Worm (Caenorhabditis elegans): ENCODE results near the gene col-90.

col-90 gene

DNA sequence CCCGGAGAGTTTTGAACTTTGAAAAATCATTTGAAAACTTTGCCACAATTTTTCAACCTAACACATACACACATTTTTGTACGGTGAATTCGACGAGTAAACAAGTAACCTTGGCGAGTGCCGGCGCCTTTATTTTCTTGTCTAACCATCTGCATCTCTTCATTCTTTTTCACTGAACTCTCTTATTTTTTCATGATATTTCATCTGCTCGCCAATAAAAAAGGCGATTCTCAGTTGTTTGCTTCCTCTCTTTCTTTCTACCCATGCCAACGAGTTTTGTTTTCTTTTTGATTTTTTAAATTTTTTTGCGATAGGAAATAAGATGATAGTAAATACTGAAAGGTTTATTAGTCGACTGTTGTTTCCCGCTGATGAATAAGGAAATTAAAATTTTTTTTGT lies 30.1 kb downstream of the col-90 start:
- TF ChIP-seq K02D7.2 (tag; optimal IDR thresholded peaks at IDR 0.05), result no peak
- no peak for TF ChIP-seq fkh-10 (GFP tag; optimal IDR thresholded peaks at IDR 0.05)
- no peak for TF ChIP-seq pat-9 (tag; optimal IDR thresholded peaks at IDR 0.05)

ce11 chrIII:7979659-7980058 lies 31.0 kb downstream of the col-90 start, which contains the start of gene clp-1:
Gene clp-1 (plus strand): TSS chrIII:7979959.
- TF ChIP-seq nhr-11 (tag; optimal IDR thresholded peaks at IDR 0.05), result no peak
- no peak for TF ChIP-seq hlh-13 (GFP tag; optimal IDR thresholded peaks at IDR 0.05)
- no peak for TF ChIP-seq ceh-14 (tag; optimal IDR thresholded peaks at IDR 0.05)
- no peak for TF ChIP-seq C08G9.2 (tag; optimal IDR thresholded peaks at IDR 0.05)

DNA sequence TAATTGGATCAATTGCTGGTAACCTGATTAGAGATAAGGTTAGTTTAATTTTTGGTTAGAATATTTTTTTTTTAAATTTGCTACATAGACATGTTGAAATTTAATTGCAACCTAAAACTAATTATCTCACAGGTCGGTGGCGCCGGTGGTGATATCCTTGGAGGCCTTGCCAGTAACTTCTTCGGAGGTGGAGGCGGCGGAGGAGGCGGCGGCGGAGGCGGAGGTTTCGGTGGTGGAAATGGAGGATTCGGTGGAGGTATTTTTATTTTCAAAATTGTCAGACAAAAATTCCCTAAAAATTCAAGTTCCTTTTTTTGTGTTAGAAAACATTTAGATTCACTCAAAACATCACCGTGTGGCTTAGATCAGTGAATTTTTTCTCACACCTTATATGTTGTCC lies 32.6 kb downstream of the col-90 start:
- TF ChIP-seq ceh-2 (tag; optimal IDR thresholded peaks at IDR 0.05), result no peak
- no peak for TF ChIP-seq ceh-24 (tag; optimal IDR thresholded peaks at IDR 0.05)
- TF ChIP-seq C38D4.7 (GFP tag; optimal IDR thresholded peaks at IDR 0.05), result no peak

DNA sequence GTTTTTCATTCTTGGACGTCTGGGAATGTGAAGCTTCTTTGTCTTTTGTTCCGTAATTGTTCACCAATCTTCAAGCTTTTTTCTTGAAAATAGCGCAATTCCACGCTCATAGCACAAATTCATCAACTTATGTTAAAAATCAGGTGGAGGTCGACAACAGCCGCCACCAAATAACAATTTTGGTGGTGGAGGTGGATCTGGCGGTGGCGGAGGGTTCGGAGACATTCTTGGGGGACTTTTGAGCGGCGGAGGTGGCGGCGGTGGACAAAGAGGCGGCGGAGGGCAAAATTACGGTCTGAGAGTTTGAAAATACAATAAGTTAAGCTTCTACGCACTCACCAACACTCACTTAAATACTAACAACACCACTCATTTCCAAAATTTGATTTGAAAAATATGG lies 33.3 kb downstream of the col-90 start:
- TF ChIP-seq unc-86 (tag; optimal IDR thresholded peaks at IDR 0.05) (no peak), F13H6.1 (tag; optimal IDR thresholded peaks at IDR 0.05) (no peak), fkh-6 (tag; optimal IDR thresholded peaks at IDR 0.05) (no peak), lim-6 (tag; optimal IDR thresholded peaks at IDR 0.05) (no peak), hlh-8 (tag; optimal IDR thresholded peaks at IDR 0.05) (no peak), ceh-2 (tag; optimal IDR thresholded peaks at IDR 0.05) (no peak)

DNA sequence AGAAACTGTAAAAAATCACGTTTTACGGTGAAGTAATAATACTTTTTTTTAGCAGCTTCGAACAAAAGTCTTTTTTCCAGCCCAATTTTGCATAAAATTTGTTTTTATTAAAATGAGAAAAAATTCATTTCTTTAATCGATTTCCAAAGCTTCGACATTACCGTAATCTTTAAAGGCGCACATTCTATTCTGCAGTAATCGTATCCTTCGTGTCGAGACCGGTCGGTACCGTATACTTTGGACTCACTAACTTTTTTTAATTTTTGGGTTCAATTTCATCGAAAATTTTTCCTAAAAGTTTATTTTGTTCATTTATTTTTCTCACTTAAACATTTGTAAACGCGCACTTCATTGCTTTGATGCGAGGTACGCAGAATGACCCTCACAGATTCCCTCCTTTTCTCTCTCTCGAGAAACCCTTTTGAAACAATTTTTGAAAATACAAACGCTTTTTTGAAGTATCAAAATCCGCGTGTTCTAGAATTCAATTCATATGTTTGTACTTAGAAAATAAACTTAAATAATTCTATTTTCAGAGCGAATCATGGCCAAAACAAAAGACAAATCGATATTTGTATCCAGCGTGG lies 38.0 kb downstream of the col-90 start, which contains the start of gene hrpk-2:
Gene hrpk-2, plus strand, starts transcription at position 537 of the 587 bp plus-strand sequence.
- TF ChIP-seq unc-55 (GFP tag; optimal IDR thresholded peaks at IDR 0.05) (no peak), dve-1 (tag; optimal IDR thresholded peaks at IDR 0.05) (no peak)

DNA sequence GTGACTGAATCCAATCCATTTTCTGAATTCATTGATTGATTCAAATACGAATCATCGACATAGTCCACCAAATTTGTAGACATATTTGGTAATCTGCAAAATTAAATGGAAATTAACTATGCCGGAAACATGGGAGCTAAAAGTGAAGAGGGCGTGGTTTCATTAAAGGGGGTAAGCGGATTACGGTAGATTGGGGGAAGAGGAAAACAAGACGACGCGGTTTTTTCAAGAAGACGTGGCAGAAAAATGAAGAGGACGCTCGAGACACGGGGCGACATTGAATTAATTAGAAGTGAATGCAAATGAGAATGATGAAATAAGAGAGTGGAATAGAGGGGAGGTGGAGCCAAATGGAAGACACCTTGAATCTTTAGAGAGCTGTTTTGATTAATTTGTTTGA lies 47.7 kb downstream of the col-90 start, which contains the start of gene npr-17:
Gene npr-17, minus strand, starts transcription at position 101 of the 400 bp plus-strand sequence.
- TF ChIP-seq ceh-14 (tag; optimal IDR thresholded peaks at IDR 0.05) (no peak), ztf-16 (tag; optimal IDR thresholded peaks at IDR 0.05) (no peak), sox-4 (tag; optimal IDR thresholded peaks at IDR 0.05) (no peak), unc-55 (GFP tag; optimal IDR thresholded peaks at IDR 0.05) (no peak), lin-11 (tag; optimal IDR thresholded peaks at IDR 0.05) (no peak), pax-1 (tag; optimal IDR thresholded peaks at IDR 0.05) (no peak), sdc-2 (tag; optimal IDR thresholded peaks at IDR 0.05) (no peak)

- TF ChIP-seq pax-1 (tag; optimal IDR thresholded peaks at IDR 0.05), result no peak
- TF ChIP-seq npax-4 (tag; optimal IDR thresholded peaks at IDR 0.05), result no peak
- TF ChIP-seq zip-5 (tag; optimal IDR thresholded peaks at IDR 0.05), result no peak
- no peak for TF ChIP-seq ceh-19 (GFP tag; optimal IDR thresholded peaks at IDR 0.05)
- no peak for TF ChIP-seq pha-4 (tag; optimal IDR thresholded peaks at IDR 0.05)
- TF ChIP-seq ref-2 (tag; optimal IDR thresholded peaks at IDR 0.05), result no peak
- TF ChIP-seq tbx-7 (tag; optimal IDR thresholded peaks at IDR 0.05), result no peak
- no peak for TF ChIP-seq hlh-30 (tag; optimal IDR thresholded peaks at IDR 0.05; ENCODE audit: insufficient read depth)
- TF ChIP-seq ceh-14 (tag; optimal IDR thresholded peaks at IDR 0.05), result no peak
These were observed 48.9 kb downstream of the col-90 start for ce11 chrIII:7997447-7998046.
